Worm (Caenorhabditis elegans): ENCODE measurements around the gene C33B4.5.

The C33B4.5 gene

DNA sequence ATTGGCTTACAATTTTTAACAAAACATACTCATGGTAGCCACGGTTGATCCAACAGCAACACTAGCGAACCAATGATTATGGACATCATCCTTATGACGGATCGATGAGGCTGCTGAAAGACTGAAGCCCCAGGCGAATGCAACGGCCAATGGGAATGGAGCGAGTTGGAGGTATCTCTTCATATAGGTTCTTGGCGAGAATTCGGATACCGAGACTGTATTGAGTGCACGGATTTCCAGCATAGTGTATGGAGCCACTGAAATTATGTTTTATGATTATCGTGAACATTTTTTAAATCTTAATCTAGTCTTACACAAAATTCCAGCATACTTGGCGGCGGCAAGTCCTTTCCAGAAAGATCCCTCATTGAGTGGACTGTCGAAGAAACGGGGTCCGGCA, 38.6 kb upstream of the C33B4.5 start:
- no peak for TF ChIP-seq aha-1 (tag; optimal IDR thresholded peaks at IDR 0.05)
- no peak for TF ChIP-seq mdl-1 (tag; optimal IDR thresholded peaks at IDR 0.05)
- no peak for TF ChIP-seq dsc-1 (tag; optimal IDR thresholded peaks at IDR 0.05)
- TF ChIP-seq unc-98 (GFP tag; IDR thresholded peaks at IDR 0.05): no peak
- TF ChIP-seq ets-5 (GFP tag; IDR thresholded peaks at IDR 0.05): no peak
- no peak for TF ChIP-seq xbp-1 (tag; optimal IDR thresholded peaks at IDR 0.05)
- TF ChIP-seq nhr-11 (tag; optimal IDR thresholded peaks at IDR 0.05): no peak
- TF ChIP-seq nhr-85 (tag): no peak
- TF ChIP-seq lin-13 (GFP tag; optimal IDR thresholded peaks at IDR 0.05): no peak
- TF ChIP-seq snpc-4 (tag; optimal IDR thresholded peaks at IDR 0.05): no peak
- no peak for TF ChIP-seq nhr-84 (tag; optimal IDR thresholded peaks at IDR 0.05)
- no peak for TF ChIP-seq sptf-1 (tag; optimal IDR thresholded peaks at IDR 0.05)
- no peak for TF ChIP-seq nhr-12 (tag; optimal IDR thresholded peaks at IDR 0.05)
- no peak for TF ChIP-seq C16A3.4 (tag; optimal IDR thresholded peaks at IDR 0.05)
- no peak for TF ChIP-seq ceh-88 (GFP tag; IDR thresholded peaks at IDR 0.05)
- no peak for TF ChIP-seq egl-13 (tag; optimal IDR thresholded peaks at IDR 0.05)
- TF ChIP-seq zip-4 (GFP tag; optimal IDR thresholded peaks at IDR 0.05): no peak
- TF ChIP-seq fkh-8 (tag; optimal IDR thresholded peaks at IDR 0.05): no peak
- TF ChIP-seq lin-35 (GFP tag; optimal IDR thresholded peaks at IDR 0.05): no peak
- no peak for TF ChIP-seq unc-62 (GFP tag; optimal IDR thresholded peaks at IDR 0.05)

DNA sequence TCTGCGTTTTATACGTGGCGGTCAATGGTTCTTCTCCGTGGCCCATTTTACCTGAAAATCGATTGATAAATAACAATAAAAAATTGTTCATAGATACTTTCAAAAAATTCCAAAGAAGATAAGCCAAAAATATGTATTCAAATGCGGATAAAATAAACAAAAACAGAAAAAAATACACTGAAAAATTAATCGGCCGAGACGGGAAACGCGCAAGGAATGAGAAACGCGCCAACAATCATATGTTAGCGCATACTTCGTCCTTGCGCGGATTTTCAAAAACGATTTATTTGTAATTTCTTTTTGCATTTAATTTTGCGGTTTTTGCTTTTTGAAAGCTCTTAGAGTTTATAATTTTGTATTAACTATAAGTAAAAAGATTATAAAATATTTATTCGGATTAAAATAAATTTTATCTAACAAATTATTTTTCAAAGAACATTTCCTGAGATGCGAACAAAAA, 37.5 kb upstream of the C33B4.5 start, which contains the start of gene nduf-11:
TSS of gene nduf-11 (minus strand) at position 51 of the 460 bp plus-strand sequence.
- TF ChIP-seq mep-1 (tag; optimal IDR thresholded peaks at IDR 0.05): peak; percentile 93
- peak; percentile 87 for TF ChIP-seq nhr-90 (tag; optimal IDR thresholded peaks at IDR 0.05; ENCODE audit: poor library complexity)
- TF ChIP-seq F16B12.6 (tag; optimal IDR thresholded peaks at IDR 0.05): peak; percentile 63
- peak; percentile 40; the same call in 1 of the 2 replicates for TF ChIP-seq ceh-88 (GFP tag; IDR thresholded peaks at IDR 0.05)
- TF ChIP-seq lin-39 (tag; optimal IDR thresholded peaks at IDR 0.05): peak; percentile 88
- TF ChIP-seq nhr-11 (tag; optimal IDR thresholded peaks at IDR 0.05): peak; percentile 66
- peak; percentile 45 for TF ChIP-seq aly-2 (tag; optimal IDR thresholded peaks at IDR 0.05)
- TF ChIP-seq alr-1 (tag; optimal IDR thresholded peaks at IDR 0.05; ENCODE audit: borderline replicate concordance): no peak
- peak; percentile 81 for TF ChIP-seq C16A3.4 (tag; optimal IDR thresholded peaks at IDR 0.05)
- TF ChIP-seq sup-37 (GFP tag; optimal IDR thresholded peaks at IDR 0.05): peak; percentile 70
- peak; percentile 84 for TF ChIP-seq unc-86 (tag; optimal IDR thresholded peaks at IDR 0.05)
- TF ChIP-seq rnt-1 (tag; optimal IDR thresholded peaks at IDR 0.05): peak; percentile 92
- TF ChIP-seq sox-4 (tag; optimal IDR thresholded peaks at IDR 0.05): peak; percentile 63
- TF ChIP-seq ceh-82 (tag; optimal IDR thresholded peaks at IDR 0.05): peak; percentile 82 to 90 (median 87)
- peak; percentile 93 for TF ChIP-seq nhr-71 (tag; optimal IDR thresholded peaks at IDR 0.05)
- TF ChIP-seq hlh-4 (tag; optimal IDR thresholded peaks at IDR 0.05): no peak
- no peak for TF ChIP-seq Y116A8C.19 (tag; optimal IDR thresholded peaks at IDR 0.05; ENCODE audit: borderline replicate concordance)
- no peak for TF ChIP-seq egl-27 (tag; optimal IDR thresholded peaks at IDR 0.05)
- TF ChIP-seq nhr-20 (tag; optimal IDR thresholded peaks at IDR 0.05): peak; percentile 87
- TF ChIP-seq snu-23 (GFP tag; optimal IDR thresholded peaks at IDR 0.05): peak; percentile 91
- no peak for TF ChIP-seq sptf-1 (tag; optimal IDR thresholded peaks at IDR 0.05)
- TF ChIP-seq dsc-1 (tag; optimal IDR thresholded peaks at IDR 0.05): peak; percentile 90
- peak; percentile 70 for TF ChIP-seq ztf-4 (tag; optimal IDR thresholded peaks at IDR 0.05)
- no peak for TF ChIP-seq C34B4.2 (tag; optimal IDR thresholded peaks at IDR 0.05)
- 0 out of 2 replicates have a peak, but pooled peaks have one; percentile 21 for TF ChIP-seq mab-9 (GFP tag; IDR thresholded peaks at IDR 0.05)
- TF ChIP-seq nhr-47 (tag; optimal IDR thresholded peaks at IDR 0.05): peak; percentile 94
- peak; percentile 69 for TF ChIP-seq pax-3 (tag; optimal IDR thresholded peaks at IDR 0.05)
- TF ChIP-seq lin-13 (GFP tag; optimal IDR thresholded peaks at IDR 0.05): peak; percentile 75
- TF ChIP-seq tlp-1 (tag; optimal IDR thresholded peaks at IDR 0.05): no peak
- peak; percentile 30 for TF ChIP-seq ceh-8 (GFP tag; optimal IDR thresholded peaks at IDR 0.05)
- TF ChIP-seq elt-3 (tag; optimal IDR thresholded peaks at IDR 0.05): peak in 2 of 6 experiments; percentile 64 to 91
- TF ChIP-seq unc-130 (tag; optimal IDR thresholded peaks at IDR 0.05): peak; percentile 68
- TF ChIP-seq ces-1 (GFP tag; optimal IDR thresholded peaks at IDR 0.05): no peak
- no peak for TF ChIP-seq nhr-84 (tag; optimal IDR thresholded peaks at IDR 0.05)
- peak; percentile 70 for TF ChIP-seq blmp-1 (tag; optimal IDR thresholded peaks at IDR 0.05)
- no peak for TF ChIP-seq hlh-17 (GFP tag; optimal IDR thresholded peaks at IDR 0.05; ENCODE audit: borderline replicate concordance)
- TF ChIP-seq nhr-76 (tag; optimal IDR thresholded peaks at IDR 0.05): no peak
- peak; percentile 23 for TF ChIP-seq fkh-10 (GFP tag; optimal IDR thresholded peaks at IDR 0.05)
